Fruit fly (Drosophila melanogaster) whole organism, embryonic: Measurements from ENCODE around the gene cyr.

ENCODE experiments used
- B-H2 ChIP-seq: fragments of 200-800 bp; sonication (Bioruptor generic); optimal IDR thresholded peaks from 2 replicates; lab custom pipeline; 2018; ENCODE audit warnings: missing biosample characterization, mild to moderate bottlenecking, missing genetic modification characterization
- BEAF-32 ChIP-seq: fragments of 200-800 bp; sonication (Bioruptor generic); optimal IDR thresholded peaks from 3 replicates; lab custom pipeline; 2017; ENCODE audit warnings: missing biosample characterization, missing genetic modification characterization, mild to moderate bottlenecking, moderate library complexity, missing genetic modification reagents
- CG11560 ChIP-seq: fragments of 200-800 bp; sonication (Bioruptor generic); IDR thresholded peaks from 3 replicates; pipeline ENCODE4 v1.3.6; 2022; ENCODE audit warnings: missing biosample characterization, missing genetic modification characterization
- CG11695 ChIP-seq: fragments of 200-800 bp; sonication (Bioruptor generic); IDR thresholded peaks from 3 replicates; pipeline ENCODE4 v1.3.6; 2022; ENCODE audit warnings: missing biosample characterization, missing genetic modification characterization
- CG11723 ChIP-seq: fragments of 200-800 bp; sonication (Bioruptor generic); optimal IDR thresholded peaks from 2 replicates; lab custom pipeline; 2017; ENCODE audit warnings: missing biosample characterization, mild to moderate bottlenecking, missing genetic modification characterization
- CG12236 ChIP-seq: fragments of 200-800 bp; sonication (Bioruptor generic); optimal IDR thresholded peaks from 2 replicates; lab custom pipeline; 2016; ENCODE audit warnings: missing biosample characterization, missing genetic modification characterization
- CG1233 ChIP-seq: fragments of 200-800 bp; sonication (Bioruptor generic); optimal IDR thresholded peaks from 4 replicates; lab custom pipeline; 2018; ENCODE audit warnings: missing biosample characterization, mild to moderate bottlenecking, missing genetic modification characterization
- CG13894 ChIP-seq: fragments of 200-800 bp; sonication (Bioruptor generic); optimal IDR thresholded peaks from 3 replicates; lab custom pipeline; 2018; ENCODE audit warnings: missing biosample characterization, mild to moderate bottlenecking, missing genetic modification characterization, moderate library complexity
- CG17385 ChIP-seq: fragments of 200-800 bp; sonication (Bioruptor generic); optimal IDR thresholded peaks from 3 replicates; lab custom pipeline; 2018; ENCODE audit warnings: missing biosample characterization, mild to moderate bottlenecking, missing genetic modification characterization
- CG2202 ChIP-seq: fragments of 200-800 bp; sonication (Bioruptor generic); optimal IDR thresholded peaks from 2 replicates; lab custom pipeline; 2018; ENCODE audit warnings: missing biosample characterization, mild to moderate bottlenecking, missing genetic modification characterization
- CG31365 ChIP-seq: fragments of 200-800 bp; sonication (Bioruptor generic); optimal IDR thresholded peaks from 2 replicates; lab custom pipeline; 2018; ENCODE audit warnings: missing biosample characterization, mild to moderate bottlenecking, missing genetic modification characterization
- CG33213 ChIP-seq: fragments of 200-800 bp; sonication (Bioruptor generic); optimal IDR thresholded peaks from 3 replicates; lab custom pipeline; 2016; ENCODE audit warnings: missing biosample characterization, missing genetic modification characterization
- CG34422 ChIP-seq: fragments of 200-800 bp; sonication (Bioruptor generic); IDR thresholded peaks from 3 replicates; pipeline ENCODE4 v1.3.6; 2022; ENCODE audit warnings: missing biosample characterization, missing genetic modification characterization
- CG3726 ChIP-seq: fragments of 200-800 bp; sonication (Bioruptor generic); IDR thresholded peaks from 3 replicates; pipeline ENCODE4, ENCODE4 v1.3.6; 2022; ENCODE audit warnings: missing biosample characterization, missing genetic modification characterization
- CG4424 ChIP-seq: fragments of 200-800 bp; sonication (Bioruptor generic); optimal IDR thresholded peaks from 3 replicates; lab custom pipeline; 2016; ENCODE audit warnings: missing biosample characterization, missing genetic modification characterization
- CG5180 ChIP-seq: fragments of 200-800 bp; sonication (Bioruptor generic); optimal IDR thresholded peaks from 3 replicates; lab custom pipeline; 2017; ENCODE audit warnings: missing biosample characterization, missing genetic modification characterization, mild to moderate bottlenecking, moderate library complexity, missing genetic modification reagents
- CG6175 ChIP-seq: fragments of 200-800 bp; sonication (Bioruptor generic); IDR thresholded peaks from 3 replicates; pipeline ENCODE4 v1.3.6; 2022; ENCODE audit warnings: missing biosample characterization, missing genetic modification characterization
- CG6654 ChIP-seq: fragments of 200-800 bp; sonication (Bioruptor generic); optimal IDR thresholded peaks from 2 replicates; lab custom pipeline; 2017; ENCODE audit warnings: missing biosample characterization, mild to moderate bottlenecking, missing genetic modification characterization
- CG6765 ChIP-seq: fragments of 200-800 bp; sonication (Bioruptor generic); optimal IDR thresholded peaks from 3 replicates; lab custom pipeline; 2017; ENCODE audit warnings: missing biosample characterization, mild to moderate bottlenecking, missing genetic modification characterization
- CG7839 ChIP-seq: fragments of 200-800 bp; sonication (Bioruptor generic); optimal IDR thresholded peaks from 3 replicates; lab custom pipeline; 2018; ENCODE audit warnings: missing biosample characterization, mild to moderate bottlenecking, missing genetic modification characterization, moderate library complexity
- CG8924 ChIP-seq: fragments of 200-800 bp; optimal IDR thresholded peaks from 3 replicates; lab custom pipeline; 2019; ENCODE audit warnings: missing biosample characterization, mild to moderate bottlenecking, missing genetic modification characterization, moderate library complexity
- CHES-1-like ChIP-seq: fragments of 200-800 bp; sonication (Bioruptor generic); optimal IDR thresholded peaks from 2 replicates; lab custom pipeline; 2016; ENCODE audit warnings: missing biosample characterization, missing genetic modification characterization
- Dbx ChIP-seq: fragments of 200-800 bp; sonication (Bioruptor generic); IDR thresholded peaks from 3 replicates; pipeline ENCODE4 v1.3.6; 2022; ENCODE audit warnings: missing biosample characterization, missing genetic modification characterization
- Dip2 ChIP-seq: fragments of 200-800 bp; sonication (Bioruptor generic); IDR thresholded peaks from 2 replicates; pipeline ENCODE4 v1.3.6; 2022; ENCODE audit warnings: missing biosample characterization, missing genetic modification characterization
- Dip3 ChIP-seq: fragments of 200-800 bp; sonication (Bioruptor generic); optimal IDR thresholded peaks from 3 replicates; lab custom pipeline; 2016; ENCODE audit warnings: missing biosample characterization, missing genetic modification characterization
- Dll ChIP-seq: fragments of 200-800 bp; sonication (Bioruptor generic); IDR thresholded peaks from 4 replicates; pipeline ENCODE4 v1.3.6; 2022; ENCODE audit warnings: missing biosample characterization, missing genetic modification characterization; ENCODE audit not compliant: partially characterized antibody
- Doc3 ChIP-seq: fragments of 200-800 bp; sonication (Bioruptor generic); IDR thresholded peaks from 3 replicates; pipeline ENCODE4 v1.3.6; 2022; ENCODE audit warnings: missing biosample characterization, missing genetic modification characterization; ENCODE audit not compliant: partially characterized antibody
- ERR ChIP-seq: fragments of 200-800 bp; sonication (Bioruptor generic); optimal IDR thresholded peaks from 2 replicates; lab custom pipeline; 2016; ENCODE audit warnings: missing biosample characterization, missing genetic modification characterization
- Eip74EF ChIP-seq, 2 experiments: fragments of 200-800 bp in 1 of 2; fragments of >200 bp in 1 of 2; sonication (Bioruptor generic) in 1 of 2; optimal IDR thresholded peaks; 2 replicates each; lab custom pipeline; 2017 to 2019; ENCODE audit warnings: missing biosample characterization in 2 of 2, missing genetic modification characterization in 2 of 2, mild to moderate bottlenecking in 1 of 2, moderate library complexity in 1 of 2
- Ets97D ChIP-seq: fragments of 200-800 bp; sonication (Bioruptor generic); optimal IDR thresholded peaks from 3 replicates; lab custom pipeline; 2016; ENCODE audit warnings: missing biosample characterization, missing genetic modification characterization
- Max ChIP-seq: fragments of 200-800 bp; sonication (Bioruptor generic); optimal IDR thresholded peaks from 2 replicates; lab custom pipeline; 2016; ENCODE audit warnings: missing biosample characterization, mild to moderate bottlenecking, missing genetic modification characterization
- Med ChIP-seq: fragments of 200-800 bp; sonication (Bioruptor generic); peaks from one replicate; lab custom pipeline; 2016; ENCODE audit warnings: missing biosample characterization, missing genetic modification characterization, mild to moderate bottlenecking, inconsistent platforms, moderate library complexity
- Ptx1 ChIP-seq: fragments of 200-800 bp; sonication (Bioruptor generic); IDR thresholded peaks from 2 replicates; pipeline ENCODE4 v1.3.6; 2022; ENCODE audit warnings: missing biosample characterization, missing genetic modification characterization
- Ravus ChIP-seq: fragments of 200-800 bp; sonication (Bioruptor generic); IDR thresholded peaks from 2 replicates; pipeline ENCODE4 v1.3.6; 2022; ENCODE audit warnings: missing biosample characterization, missing genetic modification characterization
- Ssrp ChIP-seq: fragments of 200-800 bp; sonication (Bioruptor generic); optimal IDR thresholded peaks from 2 replicates; lab custom pipeline; 2018; ENCODE audit warnings: missing biosample characterization, mild to moderate bottlenecking, missing genetic modification characterization, moderate library complexity
- Stat92E ChIP-seq, 3 experiments: fragments of >200 bp in 2 of 3; fragments of 200-800 bp in 1 of 3; sonication (Bioruptor generic) in 1 of 3; optimal IDR thresholded peaks; 2 replicates each; lab custom pipeline; 2017 to 2019; ENCODE audit warnings: missing biosample characterization in 3 of 3, missing genetic modification characterization in 3 of 3, mild to moderate bottlenecking in 1 of 3, moderate library complexity in 1 of 3
- bbx ChIP-seq: fragments of 200-800 bp; sonication (Bioruptor generic); IDR thresholded peaks from 2 replicates; pipeline ENCODE4 v1.3.6; 2022; ENCODE audit warnings: missing biosample characterization, missing genetic modification characterization; ENCODE audit not compliant: partially characterized antibody
- crp ChIP-seq, 2 experiments: fragments of 200-800 bp; sonication (Bioruptor generic); optimal IDR thresholded peaks; 2 replicates in 1 of 2; 3 replicates in 1 of 2; lab custom pipeline; 2017; ENCODE audit warnings: missing biosample characterization in 2 of 2, missing genetic modification characterization in 2 of 2, mild to moderate bottlenecking in 1 of 2, moderate library complexity in 1 of 2
- dati ChIP-seq: fragments of 200-800 bp; sonication (Bioruptor generic); IDR thresholded peaks from 2 replicates; pipeline ENCODE4 v1.3.6; 2022; ENCODE audit warnings: missing biosample characterization, missing genetic modification characterization
- en ChIP-seq: fragments of 200-800 bp; sonication (Bioruptor generic); optimal IDR thresholded peaks from 2 replicates; lab custom pipeline; 2016; ENCODE audit warnings: missing biosample characterization, missing genetic modification characterization
- fru ChIP-seq: fragments of >200 bp; optimal IDR thresholded peaks from 2 replicates; lab custom pipeline; 2017
- klu ChIP-seq: fragments of 200-800 bp; sonication (Bioruptor generic); IDR thresholded peaks from 2 replicates; pipeline ENCODE4 v1.3.6; 2022; ENCODE audit warnings: missing biosample characterization, missing genetic modification characterization
- org-1 ChIP-seq: fragments of 200-800 bp; sonication (Bioruptor generic); optimal IDR thresholded peaks from 2 replicates; lab custom pipeline; 2017; ENCODE audit warnings: missing biosample characterization, missing genetic modification characterization
- sqz ChIP-seq: fragments of 200-800 bp; sonication (Bioruptor generic); optimal IDR thresholded peaks from 3 replicates; lab custom pipeline; 2018; ENCODE audit warnings: missing biosample characterization, mild to moderate bottlenecking, missing genetic modification characterization
- tgo ChIP-seq: fragments of 200-800 bp; sonication (Bioruptor generic); IDR thresholded peaks from 3 replicates; pipeline ENCODE4 v1.3.6; 2022; ENCODE audit warnings: missing biosample characterization, missing genetic modification characterization
- tio ChIP-seq: fragments of 200-800 bp; sonication (Bioruptor generic); optimal IDR thresholded peaks from 2 replicates; lab custom pipeline; 2017; ENCODE audit warnings: missing biosample characterization, missing genetic modification characterization, inconsistent platforms
- trem ChIP-seq: fragments of 200-800 bp; optimal IDR thresholded peaks from 3 replicates; lab custom pipeline; 2019; ENCODE audit warnings: missing biosample characterization, mild to moderate bottlenecking, missing genetic modification characterization, moderate library complexity
- zen ChIP-seq: fragments of 200-800 bp; sonication (Bioruptor generic); optimal IDR thresholded peaks from 3 replicates; lab custom pipeline; 2018; ENCODE audit warnings: missing biosample characterization, mild to moderate bottlenecking, missing genetic modification characterization, moderate library complexity
- zf30C ChIP-seq: fragments of 200-800 bp; sonication (Bioruptor generic); optimal IDR thresholded peaks from 3 replicates; lab custom pipeline; 2018; ENCODE audit warnings: missing biosample characterization, mild to moderate bottlenecking, missing genetic modification characterization

cyr gene

dm6 chrX:8126149-8126548, 9.4 kb downstream of the cyr start (continued):
- TF ChIP-seq CG31365 (tag; lab: Kevin White, UChicago) (no peak), CG6765 (GFP tag; lab: Kevin White, UChicago) (no peak), BEAF-32 (no peak), fru (lab: Kevin White, UChicago) (no peak), Ravus (GFP tag; lab: Robert Waterston, UW) (no peak), CG34422 (GFP tag; lab: Robert Waterston, UW) (peak; percentile 70; the same call in 2 of the 3 replicates), en (GFP tag; lab: Kevin White, UChicago) (no peak), zf30C (GFP tag; lab: Kevin White, UChicago) (no peak), Ets97D (GFP tag; lab: Kevin White, UChicago) (no peak), CG6175 (no peak), CG2202 (tag; lab: Kevin White, UChicago) (peak; percentile 58)

- TF ChIP-seq CG11560 (no peak), CG6654 (GFP tag; lab: Kevin White, UChicago) (peak; percentile 38), crp (GFP tag; optimal IDR thresholded peaks at IDR 0.05; lab: Kevin White, UChicago) (no peak), CG12236 (no peak), CG1233 (GFP tag; lab: Kevin White, UChicago) (peak; percentile 10), bbx (GFP tag; lab: Robert Waterston, UW) (no peak), Dip3 (GFP tag; lab: Kevin White, UChicago) (no peak), Ravus (GFP tag; lab: Robert Waterston, UW) (no peak), CG33213 (GFP tag; lab: Kevin White, UChicago) (no peak), Doc3 (GFP tag; lab: Robert Waterston, UW) (no peak), B-H2 (GFP tag; lab: Kevin White, UChicago) (no peak), dati (GFP tag; lab: Robert Waterston, UW) (no peak), CG13894 (no peak), ERR (GFP tag; lab: Kevin White, UChicago) (no peak), CG7839 (tag; lab: Kevin White, UChicago) (peak; percentile 62), klu (GFP tag; lab: Robert Waterston, UW) (no peak), Dll (no peak), Stat92E (GFP tag; optimal IDR thresholded peaks at IDR 0.05; lab: Kevin White, UChicago) (no peak), CG11695 (GFP tag; lab: Robert Waterston, UW) (no peak), CG4424 (peak; percentile 63), Dip2 (GFP tag; lab: Robert Waterston, UW) (no peak), tgo (GFP tag; lab: Robert Waterston, UW) (peak; percentile 36; the same call in 2 of the 3 replicates), CG5180 (peak; percentile 11), CG3726 (GFP tag; lab: Robert Waterston, UW) (no peak), CG17385 (GFP tag; lab: Kevin White, UChicago) (peak; percentile 57), Ssrp (tag; lab: Kevin White, UChicago) (peak; percentile 74), zen (peak; percentile 47), CG11723 (GFP tag; lab: Kevin White, UChicago) (peak; percentile 13), Dbx (no peak), Max (peak; percentile 8), Eip74EF (GFP tag; optimal IDR thresholded peaks at IDR 0.05; lab: Kevin White, UChicago) (peak in 1 of 2 experiments; percentile 69), Med (GFP tag; lab: Kevin White, UChicago) (peak; percentile 65), trem (peak; percentile 7), sqz (GFP tag; lab: Kevin White, UChicago) (peak; percentile 12), org-1 (no peak), CG8924 (tag; lab: Kevin White, UChicago) (peak; percentile 58), tio (GFP tag; lab: Kevin White, UChicago) (no peak), CHES-1-like (GFP tag; lab: Kevin White, UChicago) (no peak), Ptx1 (GFP tag; lab: Robert Waterston, UW) (peak; percentile 72)
Measured at dm6 chrX:8125224-8125649, 10.3 kb downstream of the cyr start.
